Fruit fly (Drosophila melanogaster) whole organism, adult: ENCODE results near the gene ckd.

ENCODE experiments used
- CG12768 ChIP-seq: fragments of 200-800 bp; sonication (Bioruptor generic); optimal IDR thresholded peaks from 2 replicates; lab custom pipeline; 2017; ENCODE audit warnings: missing biosample characterization, missing genetic modification characterization, mild to moderate bottlenecking, moderate library complexity, missing genetic modification reagents
- CG1620 ChIP-seq: fragments of 200-800 bp; sonication (Bioruptor generic); optimal IDR thresholded peaks from 2 replicates; lab custom pipeline; 2016; ENCODE audit warnings: missing biosample characterization, missing genetic modification characterization
- CG33017 ChIP-seq: fragments of 200-800 bp; sonication (Bioruptor generic); optimal IDR thresholded peaks from 2 replicates; lab custom pipeline; 2018; ENCODE audit warnings: missing biosample characterization, mild to moderate bottlenecking, missing genetic modification characterization, moderate library complexity
- Mnt ChIP-seq: fragments of 200-800 bp; sonication (Bioruptor generic); optimal IDR thresholded peaks from 2 replicates; lab custom pipeline; 2016; ENCODE audit warnings: missing biosample characterization, mild to moderate bottlenecking, missing genetic modification characterization
- cic ChIP-seq: fragments of 200-800 bp; sonication (Bioruptor generic); optimal IDR thresholded peaks from 2 replicates; lab custom pipeline; 2017; ENCODE audit warnings: missing biosample characterization, mild to moderate bottlenecking, missing genetic modification characterization, moderate library complexity
- kay ChIP-seq: fragments of 200-800 bp; sonication (Bioruptor generic); peaks from one replicate; lab custom pipeline; 2016; ENCODE audit warnings: missing biosample characterization, missing genetic modification characterization, borderline replicate concordance

dm6 chr3L:3248714-3249663 is 8.7 kb upstream of the ckd start:
- TF ChIP-seq kay (no peak), CG33017 (no peak), cic (no peak), CG12768 (GFP tag; lab: Kevin White, UChicago) (no peak), Mnt (no peak), CG1620 (GFP tag; lab: Kevin White, UChicago) (no peak)
